Worm (Caenorhabditis elegans) whole organism, late embryonic: Measurements from ENCODE around the gene T04C9.1.

ENCODE experiments used
- C38D4.7 ChIP-seq: fragments of 200-800 bp; sonication (Bioruptor generic); optimal IDR thresholded peaks from 2 replicates; lab custom pipeline; 2018; ENCODE audit warnings: mild to moderate bottlenecking, missing genetic modification characterization, moderate library complexity, missing compliant biosample characterization
- F13H6.1 ChIP-seq: sonication (generic microtip); optimal IDR thresholded peaks from 2 replicates; lab custom pipeline; 2016; ENCODE audit warnings: missing genetic modification characterization, missing compliant biosample characterization
- K02D7.2 ChIP-seq: sonication (generic microtip); optimal IDR thresholded peaks from 2 replicates; lab custom pipeline; 2017; ENCODE audit warnings: mild to moderate bottlenecking, missing genetic modification characterization, missing compliant biosample characterization
- K09A11.1 ChIP-seq: sonication (generic microtip); optimal IDR thresholded peaks from 2 replicates; lab custom pipeline; 2017; ENCODE audit warnings: antibody characterized with exemption, mild to moderate bottlenecking, missing genetic modification characterization, missing compliant biosample characterization; ENCODE audit not compliant: insufficient read depth
- ahr-1 ChIP-seq: sonication (generic microtip); optimal IDR thresholded peaks from 2 replicates; lab custom pipeline; 2016; ENCODE audit warnings: missing genetic modification characterization, missing compliant biosample characterization
- ceh-14 ChIP-seq: sonication (generic microtip); optimal IDR thresholded peaks from 2 replicates; lab custom pipeline; 2016; ENCODE audit warnings: missing genotype, missing genetic modification characterization, missing compliant biosample characterization
- ceh-24 ChIP-seq: sonication (generic microtip); optimal IDR thresholded peaks from 2 replicates; lab custom pipeline; 2016; ENCODE audit warnings: mild to moderate bottlenecking, missing genetic modification characterization, missing compliant biosample characterization
- ceh-30 ChIP-seq: fragments of 150-350 bp; optimal IDR thresholded peaks from 2 replicates; lab custom pipeline; 2014; ENCODE audit warnings: missing biosample characterization, missing genetic modification characterization
- ceh-31 ChIP-seq: sonication (generic microtip); optimal IDR thresholded peaks from 2 replicates; lab custom pipeline; 2016; ENCODE audit warnings: missing genetic modification characterization, missing compliant biosample characterization
- ceh-48 ChIP-seq: sonication (generic microtip); optimal IDR thresholded peaks from 2 replicates; lab custom pipeline; 2016; ENCODE audit warnings: missing genetic modification characterization, inconsistent platforms, missing compliant biosample characterization
- dmd-4 ChIP-seq: sonication (generic microtip); optimal IDR thresholded peaks from 2 replicates; lab custom pipeline; 2016; ENCODE audit warnings: borderline replicate concordance, missing genetic modification characterization, missing compliant biosample characterization
- dve-1 ChIP-seq: sonication (generic microtip); optimal IDR thresholded peaks from 2 replicates; lab custom pipeline; 2017; ENCODE audit warnings: antibody characterized with exemption, mild to moderate bottlenecking, missing genetic modification characterization, missing compliant biosample characterization
- elt-2 ChIP-seq: sonication (generic microtip); optimal IDR thresholded peaks from 2 replicates; lab custom pipeline; 2016; ENCODE audit warnings: missing genetic modification reagents, missing genetic modification characterization, missing compliant biosample characterization
- elt-4 ChIP-seq: sonication (generic microtip); optimal IDR thresholded peaks from 2 replicates; lab custom pipeline; 2016; ENCODE audit warnings: missing genetic modification characterization, missing compliant biosample characterization
- eyg-1 ChIP-seq: sonication (generic microtip); optimal IDR thresholded peaks from 2 replicates; lab custom pipeline; 2016; ENCODE audit warnings: missing genotype, missing genetic modification characterization, missing compliant biosample characterization
- fax-1 ChIP-seq: sonication (generic microtip); optimal IDR thresholded peaks from 2 replicates; lab custom pipeline; 2016; ENCODE audit warnings: missing genotype, missing genetic modification characterization, missing compliant biosample characterization
- fkh-6 ChIP-seq: sonication (generic microtip); optimal IDR thresholded peaks from 2 replicates; lab custom pipeline; 2016; ENCODE audit warnings: missing genetic modification characterization, missing compliant biosample characterization
- hlh-15 ChIP-seq: sonication (generic microtip); optimal IDR thresholded peaks from 2 replicates; lab custom pipeline; 2016; ENCODE audit warnings: missing genetic modification characterization, missing compliant biosample characterization
- hlh-30 ChIP-seq: sonication (generic microtip); optimal IDR thresholded peaks from 2 replicates; lab custom pipeline; 2017; ENCODE audit warnings: antibody characterized with exemption, missing genetic modification characterization, missing compliant biosample characterization; ENCODE audit not compliant: insufficient read depth
- hlh-6 ChIP-seq: sonication (generic microtip); optimal IDR thresholded peaks from 2 replicates; lab custom pipeline; 2016; ENCODE audit warnings: missing genotype, missing genetic modification characterization, missing compliant biosample characterization
- lin-11 ChIP-seq: fragments of 200-800 bp; sonication (Bioruptor generic); optimal IDR thresholded peaks from 2 replicates; lab custom pipeline; 2018; ENCODE audit warnings: mild to moderate bottlenecking, missing genetic modification characterization, missing compliant biosample characterization
- madf-2 ChIP-seq: sonication (generic microtip); optimal IDR thresholded peaks from 2 replicates; lab custom pipeline; 2017; ENCODE audit warnings: missing genetic modification characterization, missing compliant biosample characterization
- nfya-1 ChIP-seq: sonication (generic microtip); optimal IDR thresholded peaks from 2 replicates; lab custom pipeline; 2017; ENCODE audit warnings: missing genetic modification characterization, mild to moderate bottlenecking, missing compliant biosample characterization, antibody characterized with exemption, moderate library complexity
- nhr-232 ChIP-seq: sonication (generic microtip); optimal IDR thresholded peaks from 2 replicates; lab custom pipeline; 2016; ENCODE audit warnings: missing genetic modification characterization, missing compliant biosample characterization
- pag-3 ChIP-seq: sonication (generic microtip); optimal IDR thresholded peaks from 2 replicates; lab custom pipeline; 2016; ENCODE audit warnings: missing compliant biosample characterization, missing genetic modification characterization, borderline replicate concordance
- pha-2 ChIP-seq: sonication (generic microtip); optimal IDR thresholded peaks from 2 replicates; lab custom pipeline; 2017; ENCODE audit warnings: mild to moderate bottlenecking, missing genetic modification characterization, missing compliant biosample characterization
- pha-4 ChIP-seq: fragments of 150-350 bp; optimal IDR thresholded peaks from 2 replicates; lab custom pipeline; 2018; ENCODE audit warnings: missing biosample characterization, missing genetic modification reagents, missing genetic modification characterization
- pqm-1 ChIP-seq: sonication (generic microtip); optimal IDR thresholded peaks from 2 replicates; lab custom pipeline; 2016; ENCODE audit warnings: missing genetic modification characterization, missing compliant biosample characterization
- rnt-1 ChIP-seq: sonication (generic microtip); optimal IDR thresholded peaks from 2 replicates; lab custom pipeline; 2016; ENCODE audit warnings: missing genetic modification characterization, missing compliant biosample characterization
- syd-9 ChIP-seq: sonication (generic microtip); optimal IDR thresholded peaks from 2 replicates; lab custom pipeline; 2016; ENCODE audit warnings: mild to moderate bottlenecking, missing genetic modification characterization, moderate library complexity, missing compliant biosample characterization
- tbx-7 ChIP-seq: sonication (generic microtip); optimal IDR thresholded peaks from 2 replicates; lab custom pipeline; 2016; ENCODE audit warnings: missing genotype, missing genetic modification characterization, missing compliant biosample characterization
- unc-42 ChIP-seq: sonication (generic microtip); optimal IDR thresholded peaks from 2 replicates; lab custom pipeline; 2016; ENCODE audit warnings: missing genotype, missing genetic modification characterization, missing compliant biosample characterization
- unc-55 ChIP-seq: sonication (generic microtip); optimal IDR thresholded peaks from 2 replicates; lab custom pipeline; 2017; ENCODE audit warnings: missing biosample characterization, missing genetic modification reagents, missing genetic modification characterization
- zip-5 ChIP-seq: sonication (generic microtip); optimal IDR thresholded peaks from 2 replicates; lab custom pipeline; 2016; ENCODE audit warnings: missing genetic modification characterization, missing compliant biosample characterization
- ztf-16 ChIP-seq: sonication (generic microtip); optimal IDR thresholded peaks from 2 replicates; lab custom pipeline; 2017; ENCODE audit warnings: missing genetic modification characterization, missing compliant biosample characterization

T04C9.1 gene

ce11 chrIII:6028432-6028831 is 35.4 kb downstream of the T04C9.1 start, which contains the start of gene tbx-7:
TSS of gene tbx-7 (minus strand) at chrIII:6028532.
- TF ChIP-seq lin-11 (tag; lab: Kevin White, UChicago), result no peak
- TF ChIP-seq fkh-6, result no peak
- no peak for TF ChIP-seq rnt-1 (tag; lab: Kevin White, UChicago)
- no peak for TF ChIP-seq ceh-30 (tag; lab: Kevin White, UChicago)
- TF ChIP-seq elt-2, result no peak
- TF ChIP-seq eyg-1 (tag; lab: Kevin White, UChicago), result no peak
- no peak for TF ChIP-seq ceh-48 (tag; lab: Kevin White, UChicago)
- no peak for TF ChIP-seq ceh-14 (tag; lab: Kevin White, UChicago)
- no peak for TF ChIP-seq fax-1
- no peak for TF ChIP-seq ceh-24 (tag; lab: Kevin White, UChicago)
- TF ChIP-seq nhr-232 (tag; lab: Kevin White, UChicago), result no peak
- no peak for TF ChIP-seq unc-42 (tag; lab: Kevin White, UChicago)
- TF ChIP-seq hlh-15 (tag; lab: Kevin White, UChicago), result no peak
- TF ChIP-seq pag-3, result no peak
- TF ChIP-seq K09A11.1 (tag; lab: Kevin White, UChicago), result no peak

- TF ChIP-seq pha-4 (tag; lab: Kevin White, UChicago) (no peak), lin-11 (tag; lab: Kevin White, UChicago) (no peak), unc-55 (no peak), ceh-48 (tag; lab: Kevin White, UChicago) (no peak), ceh-24 (tag; lab: Kevin White, UChicago) (no peak), nhr-232 (tag; lab: Kevin White, UChicago) (no peak), F13H6.1 (tag; lab: Kevin White, UChicago) (no peak), pha-2 (tag; lab: Kevin White, UChicago) (no peak), madf-2 (tag; lab: Kevin White, UChicago) (no peak), unc-42 (tag; lab: Kevin White, UChicago) (no peak), C38D4.7 (no peak), hlh-30 (tag; lab: Kevin White, UChicago) (no peak), zip-5 (tag; lab: Kevin White, UChicago) (no peak), elt-4 (tag; lab: Kevin White, UChicago) (no peak), rnt-1 (tag; lab: Kevin White, UChicago) (no peak), hlh-6 (tag; lab: Kevin White, UChicago) (no peak), ahr-1 (tag; lab: Kevin White, UChicago) (no peak), ztf-16 (no peak)
Measured at ce11 chrIII:6030483-6030882, 37.5 kb downstream of the T04C9.1 start, which contains the start of gene ZK328.6. TSS of gene ZK328.6 (minus strand) at chrIII:6030583.

- TF ChIP-seq dve-1 (no peak), dmd-4 (tag; lab: Kevin White, UChicago) (no peak), tbx-7 (tag; lab: Kevin White, UChicago) (no peak), ztf-16 (no peak), ceh-31 (tag; lab: Kevin White, UChicago) (no peak), K02D7.2 (tag; lab: Kevin White, UChicago) (no peak)
- TF ChIP-seq, all 69 proteins: peak for 0
Measured at ce11 chrIII:6039370-6039769, 46.4 kb downstream of the T04C9.1 start, which contains the start of gene ift-139. TSS of gene ift-139 (minus strand) at chrIII:6039470.

DNA sequence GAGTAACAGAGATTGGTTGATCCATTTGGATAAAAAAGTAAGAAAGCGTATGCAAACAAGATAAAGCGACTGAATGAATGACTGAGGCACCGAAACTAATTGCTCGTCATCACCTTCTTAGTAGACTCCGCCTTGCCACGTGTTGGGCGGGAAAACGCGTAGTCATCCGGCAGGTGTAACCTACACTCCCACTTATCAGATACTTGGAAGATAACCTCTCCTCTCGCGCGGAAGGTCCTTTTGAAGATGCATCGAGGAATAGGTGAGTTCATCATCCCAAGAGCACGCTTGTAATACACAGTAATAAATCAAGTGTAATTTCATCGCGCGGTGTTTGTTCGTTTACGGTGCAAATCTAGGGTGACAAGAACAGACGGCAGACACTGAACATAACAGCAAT is 53.9 kb downstream of the T04C9.1 start, which contains the start of gene tbx-11:
Gene tbx-11 (minus strand): TSS at position 101 of the 400 bp plus-strand sequence.
- TF ChIP-seq pqm-1 (tag; lab: Kevin White, UChicago) (no peak), elt-2 (peak; percentile 57), syd-9 (tag; lab: Kevin White, UChicago) (no peak), nfya-1 (tag; lab: Kevin White, UChicago) (no peak)
